Fruit fly (Drosophila melanogaster) whole organism, pupa: ENCODE results near the gene CG42302.

Source experiments
- CG13204 ChIP-seq: fragments of 200-800 bp; sonication (Bioruptor generic); optimal IDR thresholded peaks from 2 replicates; lab custom pipeline; 2018; ENCODE audit warnings: missing biosample characterization, mild to moderate bottlenecking, missing genetic modification characterization, moderate library complexity
- CG14655 ChIP-seq: fragments of 200-800 bp; sonication (Bioruptor generic); optimal IDR thresholded peaks from 3 replicates; lab custom pipeline; 2017; ENCODE audit warnings: mild to moderate bottlenecking, missing biosample characterization, missing genetic modification reagents, missing genetic modification characterization
- CG15710 ChIP-seq: fragments of 200-800 bp; sonication (Bioruptor generic); optimal IDR thresholded peaks from 2 replicates; lab custom pipeline; 2018; ENCODE audit warnings: missing biosample characterization, mild to moderate bottlenecking, missing genetic modification characterization, moderate library complexity
- CG17806 ChIP-seq: fragments of 200-800 bp; sonication (Bioruptor generic); optimal IDR thresholded peaks from 2 replicates; lab custom pipeline; 2018; ENCODE audit warnings: missing biosample characterization, mild to moderate bottlenecking, missing genetic modification characterization, moderate library complexity
- CG32121 ChIP-seq: fragments of 200-800 bp; sonication (Bioruptor generic); IDR thresholded peaks from 2 replicates; pipeline ENCODE4 v1.3.6; 2022; ENCODE audit warnings: missing biosample characterization, missing genetic modification characterization
- Pif1A ChIP-seq: fragments of 200-800 bp; sonication (Bioruptor generic); optimal IDR thresholded peaks from 3 replicates; lab custom pipeline; 2016; ENCODE audit warnings: missing biosample characterization, missing genetic modification characterization
- Pif1B ChIP-seq: fragments of 200-800 bp; sonication (Bioruptor generic); optimal IDR thresholded peaks from 3 replicates; lab custom pipeline; 2016; ENCODE audit warnings: missing biosample characterization, missing genetic modification characterization
- rn ChIP-seq: fragments of 200-800 bp; sonication (Bioruptor generic); IDR thresholded peaks from 2 replicates; pipeline ENCODE4 v1.3.6; 2022; ENCODE audit warnings: missing biosample characterization, missing genetic modification characterization

dm6 chrX:18681410-18681809 is 44.1 kb downstream of the CG42302 start:
- TF ChIP-seq CG17806 (no peak), rn (GFP tag; lab: Robert Waterston, UW) (no peak), Pif1B (GFP tag; lab: Kevin White, UChicago) (no peak), CG32121 (GFP tag; lab: Robert Waterston, UW) (no peak), CG14655 (GFP tag; lab: Kevin White, UChicago) (no peak), Pif1A (GFP tag; lab: Kevin White, UChicago) (no peak), CG13204 (GFP tag; lab: Kevin White, UChicago) (no peak), CG15710 (tag; lab: Kevin White, UChicago) (no peak)
